Fruit fly (Drosophila melanogaster) whole organism, embryonic: ENCODE results near the gene Ns4.

Source experiments
- Aef1 ChIP-seq: fragments of 200-800 bp; sonication (Bioruptor generic); IDR thresholded peaks from 3 replicates; pipeline ENCODE4 v1.3.6; 2022; ENCODE audit warnings: missing biosample characterization, missing genetic modification characterization
- CG10267 ChIP-seq: fragments of 200-800 bp; sonication (Bioruptor generic); optimal IDR thresholded peaks from 2 replicates; lab custom pipeline; 2018; ENCODE audit warnings: missing biosample characterization, mild to moderate bottlenecking, missing genetic modification characterization, moderate library complexity
- CG11456 ChIP-seq: fragments of 200-800 bp; sonication (Bioruptor generic); IDR thresholded peaks from 3 replicates; pipeline ENCODE4 v1.3.6; 2022; ENCODE audit warnings: missing biosample characterization, missing genetic modification characterization
- CG11695 ChIP-seq: fragments of 200-800 bp; sonication (Bioruptor generic); IDR thresholded peaks from 3 replicates; pipeline ENCODE4 v1.3.6; 2022; ENCODE audit warnings: missing biosample characterization, missing genetic modification characterization
- CG15479 ChIP-seq: fragments of 200-800 bp; sonication (Bioruptor generic); optimal IDR thresholded peaks from 3 replicates; lab custom pipeline; 2019; ENCODE audit warnings: missing biosample characterization, mild to moderate bottlenecking, missing genetic modification characterization, moderate library complexity
- CG16863 ChIP-seq: fragments of 200-800 bp; sonication (Bioruptor generic); optimal IDR thresholded peaks from 3 replicates; lab custom pipeline; 2016; ENCODE audit warnings: missing biosample characterization, missing genetic modification characterization
- CG17361 ChIP-seq: fragments of 200-800 bp; sonication (Bioruptor generic); IDR thresholded peaks from 3 replicates; pipeline ENCODE4 v1.3.6; 2022; ENCODE audit warnings: missing biosample characterization, missing genetic modification characterization
- CG17612 ChIP-seq: fragments of 200-800 bp; sonication (Bioruptor generic); IDR thresholded peaks from 2 replicates; pipeline ENCODE4 v1.3.6; 2022; ENCODE audit warnings: missing biosample characterization, missing genetic modification characterization
- CG18262 ChIP-seq: fragments of 200-800 bp; optimal IDR thresholded peaks from 3 replicates; lab custom pipeline; 2019; ENCODE audit warnings: missing biosample characterization, mild to moderate bottlenecking, missing genetic modification characterization, moderate library complexity
- CG18764 ChIP-seq: fragments of 200-800 bp; sonication (Bioruptor generic); optimal IDR thresholded peaks from 3 replicates; lab custom pipeline; 2016; ENCODE audit warnings: missing biosample characterization, missing genetic modification characterization
- CG31365 ChIP-seq: fragments of 200-800 bp; sonication (Bioruptor generic); optimal IDR thresholded peaks from 2 replicates; lab custom pipeline; 2018; ENCODE audit warnings: missing biosample characterization, mild to moderate bottlenecking, missing genetic modification characterization
- CG32532 ChIP-seq: fragments of 200-800 bp; sonication (Bioruptor generic); IDR thresholded peaks from 2 replicates; pipeline ENCODE4 v1.3.6; 2022; ENCODE audit warnings: missing biosample characterization, missing genetic modification characterization
- CG6813 ChIP-seq: fragments of 200-800 bp; sonication (Bioruptor generic); optimal IDR thresholded peaks from 2 replicates; lab custom pipeline; 2017; ENCODE audit warnings: missing biosample characterization, missing genetic modification characterization, mild to moderate bottlenecking, moderate library complexity, missing genetic modification reagents
- CG7271 ChIP-seq: fragments of 200-800 bp; sonication (Bioruptor generic); optimal IDR thresholded peaks from 2 replicates; lab custom pipeline; 2018; ENCODE audit warnings: missing biosample characterization, mild to moderate bottlenecking, missing genetic modification characterization, moderate library complexity
- CG8290 ChIP-seq, 3 experiments: fragments of 200-800 bp; sonication (Bioruptor generic); optimal IDR thresholded peaks; 2 replicates each; lab custom pipeline; 2016 to 2019; ENCODE audit warnings: missing biosample characterization in 3 of 3, missing genetic modification characterization in 3 of 3, mild to moderate bottlenecking in 2 of 3, moderate library complexity in 1 of 3
- Doc2 ChIP-seq: fragments of 200-800 bp; sonication (Bioruptor generic); IDR thresholded peaks from 2 replicates; pipeline ENCODE4 v1.3.6; 2022; ENCODE audit warnings: missing biosample characterization, missing genetic modification characterization
- Elba2 ChIP-seq: fragments of 200-800 bp; sonication (Bioruptor generic); optimal IDR thresholded peaks from 3 replicates; lab custom pipeline; 2016; ENCODE audit warnings: missing biosample characterization, missing genetic modification characterization
- Ets65A ChIP-seq: fragments of 200-800 bp; sonication (Bioruptor generic); peaks from one replicate; lab custom pipeline; 2016; ENCODE audit warnings: missing biosample characterization, missing genetic modification characterization
- HLH54F ChIP-seq: fragments of 200-800 bp; sonication (Bioruptor generic); optimal IDR thresholded peaks from 3 replicates; lab custom pipeline; 2016; ENCODE audit warnings: missing biosample characterization, missing genetic modification characterization
- Hand ChIP-seq: fragments of 200-800 bp; sonication (Bioruptor generic); optimal IDR thresholded peaks from 2 replicates; lab custom pipeline; 2017; ENCODE audit warnings: mild to moderate bottlenecking, missing biosample characterization, missing genetic modification reagents, missing genetic modification characterization
- Mad ChIP-seq: fragments of 200-800 bp; sonication (Bioruptor generic); optimal IDR thresholded peaks from 2 replicates; lab custom pipeline; 2016; ENCODE audit warnings: missing biosample characterization, missing genetic modification characterization
- Sry-δ ChIP-seq: fragments of 200-800 bp; sonication (Bioruptor generic); optimal IDR thresholded peaks from 2 replicates; lab custom pipeline; 2016; ENCODE audit warnings: missing biosample characterization, missing genetic modification characterization
- bbx ChIP-seq: fragments of 200-800 bp; sonication (Bioruptor generic); IDR thresholded peaks from 2 replicates; pipeline ENCODE4 v1.3.6; 2022; ENCODE audit warnings: missing biosample characterization, missing genetic modification characterization; ENCODE audit not compliant: partially characterized antibody
- cad ChIP-seq: fragments of >200 bp; optimal IDR thresholded peaks from 2 replicates; lab custom pipeline; 2017; ENCODE audit warnings: missing biosample characterization, missing genetic modification characterization
- caup ChIP-seq: fragments of 200-800 bp; sonication (Bioruptor generic); optimal IDR thresholded peaks from 3 replicates; lab custom pipeline; 2017; ENCODE audit warnings: missing biosample characterization, mild to moderate bottlenecking, missing genetic modification characterization, moderate library complexity; ENCODE audit not compliant: severe bottlenecking
- crc ChIP-seq: fragments of 200-800 bp; sonication (Bioruptor generic); optimal IDR thresholded peaks from 2 replicates; lab custom pipeline; 2016; ENCODE audit warnings: missing biosample characterization, missing genetic modification characterization
- crol ChIP-seq: fragments of 200-800 bp; sonication (Bioruptor generic); IDR thresholded peaks from 2 replicates; pipeline ENCODE4 v1.3.6; 2022; ENCODE audit warnings: missing biosample characterization, missing genetic modification characterization
- dmrt11E ChIP-seq: fragments of 200-800 bp; sonication (Bioruptor generic); optimal IDR thresholded peaks from 3 replicates; lab custom pipeline; 2018; ENCODE audit warnings: missing biosample characterization, mild to moderate bottlenecking, missing genetic modification characterization, moderate library complexity
- fd3F ChIP-seq: fragments of 200-800 bp; sonication (Bioruptor generic); optimal IDR thresholded peaks from 2 replicates; lab custom pipeline; 2018; ENCODE audit warnings: missing biosample characterization, mild to moderate bottlenecking, missing genetic modification characterization, moderate library complexity
- gsb-n ChIP-seq: fragments of 200-800 bp; sonication (Bioruptor generic); optimal IDR thresholded peaks from 3 replicates; lab custom pipeline; 2018; ENCODE audit warnings: missing biosample characterization, mild to moderate bottlenecking, missing genetic modification characterization
- gt ChIP-seq: fragments of 200-800 bp; sonication (Bioruptor generic); IDR thresholded peaks from 2 replicates; pipeline ENCODE4 v1.3.6; 2022; ENCODE audit warnings: missing biosample characterization, missing genetic modification characterization
- hb ChIP-seq: fragments of 200-800 bp; sonication (Bioruptor generic); IDR thresholded peaks from 3 replicates; pipeline ENCODE4 v1.3.6; 2022; ENCODE audit warnings: missing biosample characterization, missing genetic modification characterization; ENCODE audit not compliant: partially characterized antibody
- hkb ChIP-seq, 2 experiments: fragments of 200-800 bp in 1 of 2; fragments of >200 bp in 1 of 2; sonication (Bioruptor generic) in 1 of 2; IDR thresholded peaks in 1 of 2; optimal IDR thresholded peaks in 1 of 2; 2 replicates each; pipeline versions ENCODE4 v1.3.6 to Lab custom; 2017 to 2022; ENCODE audit warnings: missing biosample characterization in 1 of 2, missing genetic modification characterization in 1 of 2
- lola ChIP-seq, 3 experiments: fragments of >200 bp in 2 of 3; fragments of 200-800 bp in 1 of 3; sonication (Bioruptor generic) in 1 of 3; optimal IDR thresholded peaks; 2 replicates each; lab custom pipeline; 2017 to 2019; ENCODE audit warnings: missing biosample characterization in 3 of 3, missing genetic modification characterization in 3 of 3, mild to moderate bottlenecking in 1 of 3, moderate library complexity in 1 of 3
- lov ChIP-seq, 2 experiments: fragments of 200-800 bp in 1 of 2; fragments of >200 bp in 1 of 2; sonication (Bioruptor generic) in 1 of 2; IDR thresholded peaks in 1 of 2; optimal IDR thresholded peaks in 1 of 2; 2 replicates in 1 of 2; 3 replicates in 1 of 2; pipeline versions ENCODE4 v1.3.6 to Lab custom; 2017 to 2022; ENCODE audit warnings: missing biosample characterization in 1 of 2, missing genetic modification characterization in 1 of 2
- mld ChIP-seq: fragments of 200-800 bp; sonication (Bioruptor generic); IDR thresholded peaks from 3 replicates; pipeline ENCODE4 v1.3.6; 2022; ENCODE audit warnings: missing biosample characterization, missing genetic modification characterization; ENCODE audit not compliant: partially characterized antibody
- nerfin-2 ChIP-seq: fragments of 200-800 bp; sonication (Bioruptor generic); IDR thresholded peaks from 2 replicates; pipeline ENCODE4 v1.3.6; 2022; ENCODE audit warnings: missing biosample characterization, missing genetic modification characterization; ENCODE audit not compliant: partially characterized antibody
- scrt ChIP-seq: fragments of 200-800 bp; sonication (Bioruptor generic); optimal IDR thresholded peaks from 2 replicates; lab custom pipeline; 2018; ENCODE audit warnings: missing biosample characterization, mild to moderate bottlenecking, missing genetic modification characterization, moderate library complexity
- sna ChIP-seq: fragments of 200-800 bp; sonication (Bioruptor generic); IDR thresholded peaks from 2 replicates; pipeline ENCODE4 v1.3.6; 2022; ENCODE audit warnings: missing biosample characterization, missing genetic modification characterization; ENCODE audit not compliant: partially characterized antibody
- so ChIP-seq: fragments of 200-800 bp; sonication (Bioruptor generic); IDR thresholded peaks from 3 replicates; pipeline ENCODE4 v1.3.6; 2022; ENCODE audit warnings: missing biosample characterization, missing genetic modification characterization
- ssp ChIP-seq: fragments of 200-800 bp; sonication (Bioruptor generic); IDR thresholded peaks from 2 replicates; pipeline ENCODE4 v1.3.6; 2022; ENCODE audit warnings: missing biosample characterization, missing genetic modification characterization
- sug ChIP-seq: fragments of 200-800 bp; optimal IDR thresholded peaks from 2 replicates; lab custom pipeline; 2019; ENCODE audit warnings: missing biosample characterization, mild to moderate bottlenecking, missing genetic modification characterization, moderate library complexity
- twi ChIP-seq: fragments of 200-800 bp; optimal IDR thresholded peaks from 2 replicates; lab custom pipeline; 2019; ENCODE audit warnings: missing biosample characterization, mild to moderate bottlenecking, missing genetic modification characterization, moderate library complexity
- unc-4 ChIP-seq: fragments of 200-800 bp; sonication (Bioruptor generic); IDR thresholded peaks from 2 replicates; pipeline ENCODE4 v1.3.6; 2022; ENCODE audit warnings: missing biosample characterization, missing genetic modification characterization; ENCODE audit not compliant: partially characterized antibody
- unpg ChIP-seq: fragments of 200-800 bp; sonication (Bioruptor generic); optimal IDR thresholded peaks from 3 replicates; lab custom pipeline; 2018; ENCODE audit warnings: missing biosample characterization, mild to moderate bottlenecking, missing genetic modification characterization, moderate library complexity
- vvl ChIP-seq: fragments of 200-800 bp; sonication (Bioruptor generic); IDR thresholded peaks from 2 replicates; pipeline ENCODE4 v1.3.6; 2022; ENCODE audit warnings: missing biosample characterization, missing genetic modification characterization
- zen2 ChIP-seq: fragments of 200-800 bp; sonication (Bioruptor generic); IDR thresholded peaks from 3 replicates; pipeline ENCODE4 v1.3.6; 2022; ENCODE audit warnings: missing biosample characterization, missing genetic modification characterization; ENCODE audit not compliant: partially characterized antibody

Gene Ns4

dm6 chr2L:20797515-20797847 is 45.2 kb downstream of the Ns4 start, which contains the start of gene CG9328 (continued):
- TF ChIP-seq Mad (GFP tag; lab: Kevin White, UChicago) (no peak), CG15479 (no peak), hb (no peak), Sry-δ (GFP tag; lab: Kevin White, UChicago) (peak; percentile 30), CG11695 (GFP tag; lab: Robert Waterston, UW) (peak; percentile 48; the same call in 1 of the 3 replicates), mld (no peak; the same call in 2 of the 3 replicates), CG18262 (tag; lab: Kevin White, UChicago) (peak; percentile 58), Doc2 (GFP tag; lab: Robert Waterston, UW) (no peak), crc (GFP tag; lab: Kevin White, UChicago) (no peak), HLH54F (GFP tag; lab: Kevin White, UChicago) (peak; percentile 18), fd3F (GFP tag; lab: Kevin White, UChicago) (no peak), CG8290 (GFP tag; optimal IDR thresholded peaks at IDR 0.05; lab: Kevin White, UChicago) (no peak), CG8290 (tag; optimal IDR thresholded peaks at IDR 0.05; lab: Kevin White, UChicago) (peak in 1 of 2 experiments; percentile 85), sug (tag; lab: Kevin White, UChicago) (peak; percentile 36), dmrt11E (tag; lab: Kevin White, UChicago) (peak; percentile 24), nerfin-2 (GFP tag; lab: Robert Waterston, UW) (no peak), lov (optimal IDR thresholded peaks at IDR 0.05; lab: Kevin White, UChicago) (no peak), lov (GFP tag; IDR thresholded peaks at IDR 0.05; lab: Robert Waterston, UW) (0 out of 3 replicates have a peak, but pooled peaks have one; percentile 18), unpg (GFP tag; lab: Kevin White, UChicago) (peak; percentile 46), lola (GFP tag; optimal IDR thresholded peaks at IDR 0.05; lab: Kevin White, UChicago) (no peak), CG17361 (GFP tag; lab: Robert Waterston, UW) (no peak), CG6813 (GFP tag; lab: Kevin White, UChicago) (peak; percentile 5), CG16863 (peak; percentile 11), Hand (GFP tag; lab: Kevin White, UChicago) (no peak), vvl (GFP tag; lab: Robert Waterston, UW) (peak; percentile 54; the same call in 1 of the 2 replicates), zen2 (0 out of 3 replicates have a peak, but pooled peaks have one; percentile 52), Ets65A (GFP tag; lab: Kevin White, UChicago) (peak; percentile 68), twi (no peak), unc-4 (GFP tag; lab: Robert Waterston, UW) (0 out of 2 replicates have a peak, but pooled peaks have one; percentile 19), sna (peak; percentile 16; the same call in 1 of the 2 replicates), CG32532 (GFP tag; lab: Robert Waterston, UW) (peak; percentile 54; the same call in 1 of the 2 replicates), CG7271 (tag; lab: Kevin White, UChicago) (no peak), CG10267 (peak; percentile 49), bbx (GFP tag; lab: Robert Waterston, UW) (peak; percentile 78), caup (GFP tag; lab: Kevin White, UChicago) (peak; percentile 53), CG18764 (GFP tag; lab: Kevin White, UChicago) (no peak), crol (no peak), so (peak; percentile 53; the same call in 1 of the 3 replicates), ssp (GFP tag; lab: Robert Waterston, UW) (no peak), CG17612 (GFP tag; lab: Robert Waterston, UW) (no peak), gsb-n (tag; lab: Kevin White, UChicago) (peak; percentile 62), cad (no peak), hkb (optimal IDR thresholded peaks at IDR 0.05; lab: Kevin White, UChicago) (no peak), hkb (GFP tag; IDR thresholded peaks at IDR 0.05; lab: Robert Waterston, UW) (peak; percentile 62), gt (no peak), CG31365 (tag; lab: Kevin White, UChicago) (no peak), scrt (GFP tag; lab: Kevin White, UChicago) (peak; percentile 27), Elba2 (no peak), CG11456 (GFP tag; lab: Robert Waterston, UW) (peak; percentile 29; the same call in 1 of the 3 replicates), Aef1 (no peak)
